Worm (Caenorhabditis elegans): ENCODE results near the gene rha-1.

Gene rha-1

DNA sequence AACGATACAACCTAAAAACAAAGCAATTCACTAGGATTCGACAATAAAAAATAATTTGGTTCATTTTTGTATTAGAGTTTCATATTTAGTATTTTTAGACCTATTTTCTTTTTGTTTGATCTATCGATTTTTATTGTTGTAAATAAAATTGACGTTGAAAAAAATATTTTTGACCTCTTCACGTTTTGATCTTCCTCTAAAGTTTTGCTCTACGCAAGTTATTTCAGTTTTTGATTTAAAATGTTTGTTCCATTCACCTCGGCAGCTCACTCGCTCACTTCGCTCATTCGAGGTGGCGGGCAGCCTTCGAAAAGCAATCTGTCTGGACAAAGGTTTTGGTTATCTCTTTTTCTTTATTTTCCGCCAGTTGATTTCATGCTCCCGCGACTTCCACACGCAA lies 47.3 kb upstream of the rha-1 start, which contains the start of gene enol-1 (continued):
- TF ChIP-seq C06A6.2 (GFP tag; conservative IDR thresholded peaks at IDR 0.05) (no peak), die-1 (tag; optimal IDR thresholded peaks at IDR 0.05) (no peak), ekl-4 (GFP tag; IDR thresholded peaks at IDR 0.05) (no peak), atf-7 (tag; optimal IDR thresholded peaks at IDR 0.05) (no peak), hsf-1 (GFP tag; IDR thresholded peaks at IDR 0.05) (peak; percentile 63), let-526 (GFP tag; IDR thresholded peaks at IDR 0.05) (no peak), fkh-3 (tag; optimal IDR thresholded peaks at IDR 0.05) (no peak), zim-3 (tag; optimal IDR thresholded peaks at IDR 0.05) (no peak), F52B5.7 (tag; optimal IDR thresholded peaks at IDR 0.05) (no peak), F39B2.1 (GFP tag; IDR thresholded peaks at IDR 0.05) (no peak), ceh-27 (GFP tag; optimal IDR thresholded peaks at IDR 0.05) (no peak), ceh-40 (GFP tag; IDR thresholded peaks at IDR 0.05) (no peak), lin-40 (tag; optimal IDR thresholded peaks at IDR 0.05) (no peak), ztf-26 (tag; optimal IDR thresholded peaks at IDR 0.05) (no peak), egrh-3 (GFP tag; IDR thresholded peaks at IDR 0.05) (no peak), hlh-26 (GFP tag; conservative IDR thresholded peaks at IDR 0.05) (no peak), nhr-179 (tag; optimal IDR thresholded peaks at IDR 0.05) (no peak), snpc-1.1 (tag; optimal IDR thresholded peaks at IDR 0.05; ENCODE audit: insufficient read depth) (no peak), mxl-1 (tag; optimal IDR thresholded peaks at IDR 0.05) (no peak), bed-2 (GFP tag; IDR thresholded peaks at IDR 0.05) (no peak), mcd-1 (GFP tag; IDR thresholded peaks at IDR 0.05) (peak; percentile 18; the same call in 1 of the 2 replicates), ceh-91 (GFP tag; IDR thresholded peaks at IDR 0.05) (peak; percentile 70), F49E8.2 (tag; optimal IDR thresholded peaks at IDR 0.05; ENCODE audit: insufficient read depth) (peak; percentile 22), pbrm-1 (GFP tag; IDR thresholded peaks at IDR 0.05) (0 out of 2 replicates have a peak, but pooled peaks have one; percentile 19), ztf-6 (GFP tag; IDR thresholded peaks at IDR 0.05) (no peak), cebp-2 (GFP tag; IDR thresholded peaks at IDR 0.05) (no peak), gei-17 (GFP tag; optimal IDR thresholded peaks at IDR 0.05) (no peak), efl-1 (GFP tag; optimal IDR thresholded peaks at IDR 0.05) (peak; percentile 77), nfya-1 (tag; optimal IDR thresholded peaks at IDR 0.05; ENCODE audit: borderline replicate concordance, insufficient read depth) (no peak), madf-8 (GFP tag; conservative IDR thresholded peaks at IDR 0.05) (peak; percentile 85), ZK185.1 (tag; optimal IDR thresholded peaks at IDR 0.05; ENCODE audit: poor library complexity, severe bottlenecking) (no peak), ztf-18 (tag; optimal IDR thresholded peaks at IDR 0.05) (no peak), nhr-27 (tag; optimal IDR thresholded peaks at IDR 0.05) (no peak), tbx-9 (tag; optimal IDR thresholded peaks at IDR 0.05; ENCODE audit: borderline replicate concordance) (no peak), attf-6 (GFP tag; IDR thresholded peaks at IDR 0.05) (0 out of 2 replicates have a peak, but pooled peaks have one; percentile 30), Y56A3A.18 (GFP tag; IDR thresholded peaks at IDR 0.05) (no peak), snpc-1.3 (tag; optimal IDR thresholded peaks at IDR 0.05; ENCODE audit: insufficient read depth) (no peak), lir-1 (GFP tag; conservative IDR thresholded peaks at IDR 0.05) (no peak), tlf-1 (GFP tag; optimal IDR thresholded peaks at IDR 0.05) (peak; percentile 10)

ce11 chrII:8929771-8930170 lies 46.3 kb upstream of the rha-1 start, which contains the start of gene mrpl-50:
TSS of gene mrpl-50 (plus strand) at chrII:8929841.
- TF ChIP-seq aptf-3 (GFP tag; IDR thresholded peaks at IDR 0.05) (no peak), F52B5.7 (tag; optimal IDR thresholded peaks at IDR 0.05) (peak; percentile 13), tbx-9 (tag; optimal IDR thresholded peaks at IDR 0.05; ENCODE audit: borderline replicate concordance) (no peak), pha-4 (tag; optimal IDR thresholded peaks at IDR 0.05) (no peak), F33H1.4 (GFP tag; IDR thresholded peaks at IDR 0.05) (no peak), let-607 (tag; optimal IDR thresholded peaks at IDR 0.05) (no peak), Y53G8AR.9 (GFP tag; conservative IDR thresholded peaks at IDR 0.05) (peak; percentile 76; the same call in 1 of the 2 replicates), Y56A3A.18 (GFP tag; IDR thresholded peaks at IDR 0.05) (peak; percentile 36; the same call in 1 of the 2 replicates), zfh-2 (GFP tag; conservative IDR thresholded peaks at IDR 0.05) (peak; percentile 29; the same call in 1 of the 2 replicates), hmg-20 (GFP tag; IDR thresholded peaks at IDR 0.05) (no peak), B0336.3 (GFP tag; IDR thresholded peaks at IDR 0.05) (peak; percentile 84), madf-3 (GFP tag; IDR thresholded peaks at IDR 0.05) (peak; percentile 71), mcd-1 (GFP tag; IDR thresholded peaks at IDR 0.05) (peak; percentile 43; the same call in 1 of the 2 replicates), mxl-1 (tag; optimal IDR thresholded peaks at IDR 0.05) (no peak), ztf-26 (tag; optimal IDR thresholded peaks at IDR 0.05) (peak; percentile 3), sdz-38 (tag; optimal IDR thresholded peaks at IDR 0.05) (no peak)
